Worm (Caenorhabditis elegans) whole organism, L1 larva: ENCODE results near the gene F25B4.4.

ENCODE experiments used
- aly-2 ChIP-seq: fragments of 150-350 bp; optimal IDR thresholded peaks from 2 replicates; lab custom pipeline; 2014; ENCODE audit warnings: missing biosample characterization, missing genetic modification characterization
- ceh-8 ChIP-seq: fragments of 200-800 bp; sonication (Bioruptor generic); optimal IDR thresholded peaks from 2 replicates; lab custom pipeline; 2018; ENCODE audit warnings: mild to moderate bottlenecking, missing genetic modification characterization, moderate library complexity, missing compliant biosample characterization
- ces-1 ChIP-seq: fragments of 150-350 bp; optimal IDR thresholded peaks from 2 replicates; lab custom pipeline; 2014; ENCODE audit warnings: missing biosample characterization, missing genetic modification reagents, missing genetic modification characterization
- nhr-28 ChIP-seq: fragments of 150-350 bp; optimal IDR thresholded peaks from 2 replicates; lab custom pipeline; 2014; ENCODE audit warnings: missing biosample characterization, missing genetic modification characterization
- sptf-1 ChIP-seq: fragments of 150-350 bp; optimal IDR thresholded peaks from 2 replicates; lab custom pipeline; 2014; ENCODE audit warnings: missing biosample characterization, missing genetic modification characterization
- tlp-1 ChIP-seq: fragments of 150-350 bp; optimal IDR thresholded peaks from 2 replicates; lab custom pipeline; 2014; ENCODE audit warnings: missing biosample characterization, missing genetic modification characterization

DNA sequence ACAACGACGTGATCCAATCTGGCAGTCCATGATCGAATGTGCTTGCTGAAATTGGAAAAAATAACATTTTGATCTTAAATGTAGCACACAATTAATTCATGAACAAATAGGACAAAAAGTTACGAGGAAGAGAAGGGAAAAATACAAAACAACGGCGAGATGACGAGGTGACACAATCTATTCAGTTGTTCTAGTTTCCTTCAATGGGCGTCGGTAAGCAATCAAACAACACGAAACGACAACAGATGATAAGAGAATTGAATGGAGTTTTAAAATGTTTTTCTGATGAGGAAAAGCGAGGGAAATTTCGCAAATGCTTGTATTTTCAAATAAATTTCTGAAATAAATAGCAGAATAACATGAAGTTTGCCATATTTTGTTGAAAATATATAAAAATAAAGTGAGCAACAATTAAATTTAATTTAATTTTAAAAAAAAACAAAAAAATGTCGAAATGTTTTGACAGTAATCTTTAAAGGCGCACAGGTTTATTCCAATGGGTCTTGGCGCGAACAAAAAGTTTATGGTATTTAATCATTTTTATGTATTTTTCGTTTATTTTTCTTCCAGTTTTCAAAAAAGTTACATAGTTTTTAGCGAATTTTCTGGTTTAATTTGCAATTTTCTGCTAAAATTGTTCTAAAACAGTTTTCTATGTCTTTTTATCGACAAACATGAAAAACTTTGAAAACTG lies 18.5 kb upstream of the F25B4.4 start, which contains the start of gene C14C11.7:
- TF ChIP-seq ces-1 (GFP tag; lab: Kevin White, UChicago), result no peak
- no peak for TF ChIP-seq aly-2
- no peak for TF ChIP-seq tlp-1 (tag; lab: Kevin White, UChicago)
- TF ChIP-seq sptf-1 (tag; lab: Kevin White, UChicago), result no peak
- TF ChIP-seq ceh-8, result no peak
- no peak for TF ChIP-seq nhr-28 (tag; lab: Kevin White, UChicago)
